Fruit fly (Drosophila melanogaster): ENCODE measurements around the gene Oscillin.

- TF ChIP-seq Crg-1 (GFP tag; optimal IDR thresholded peaks at IDR 0.05) (no peak), toe (GFP tag; optimal IDR thresholded peaks at IDR 0.05) (no peak), Clk (GFP tag; optimal IDR thresholded peaks at IDR 0.05) (no peak)
Measured at dm6 chr2L:5596533-5596932, 49.6 kb downstream of the Oscillin start, which contains the start of gene CG18266.
